Worm (Caenorhabditis elegans): Measurements from ENCODE around the gene ceh-41.

ceh-41 gene

DNA sequence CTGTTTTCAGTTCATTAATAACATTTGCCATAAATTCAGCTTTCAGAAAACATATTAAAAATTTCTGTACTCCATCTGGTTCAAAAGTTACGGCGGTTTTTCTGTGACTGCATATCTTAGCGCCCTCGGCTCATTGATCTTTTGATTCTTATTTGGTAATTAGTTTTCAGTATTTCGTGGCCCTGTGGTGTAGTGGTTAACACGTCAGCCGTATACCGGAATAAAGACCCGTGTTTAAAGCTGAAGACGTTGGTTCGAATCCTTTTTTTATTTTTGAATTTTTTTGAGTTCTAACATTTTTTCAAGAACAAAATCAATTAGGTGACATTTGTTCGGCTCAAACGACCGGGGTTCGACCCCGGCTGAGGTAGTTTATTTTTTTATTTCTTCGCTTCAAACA lies 18.0 kb downstream of the ceh-41 start:
- no peak for TF ChIP-seq snpc-4 (tag; optimal IDR thresholded peaks at IDR 0.05)
- TF ChIP-seq hlh-1 (tag; optimal IDR thresholded peaks at IDR 0.05) = no peak
- TF ChIP-seq ham-2 (GFP tag; optimal IDR thresholded peaks at IDR 0.05) = no peak
- TF ChIP-seq drap-1 (GFP tag; optimal IDR thresholded peaks at IDR 0.05) = no peak
- TF ChIP-seq sem-2 (GFP tag; optimal IDR thresholded peaks at IDR 0.05) = no peak
- TF ChIP-seq cnd-1 (tag; optimal IDR thresholded peaks at IDR 0.05) = no peak

DNA sequence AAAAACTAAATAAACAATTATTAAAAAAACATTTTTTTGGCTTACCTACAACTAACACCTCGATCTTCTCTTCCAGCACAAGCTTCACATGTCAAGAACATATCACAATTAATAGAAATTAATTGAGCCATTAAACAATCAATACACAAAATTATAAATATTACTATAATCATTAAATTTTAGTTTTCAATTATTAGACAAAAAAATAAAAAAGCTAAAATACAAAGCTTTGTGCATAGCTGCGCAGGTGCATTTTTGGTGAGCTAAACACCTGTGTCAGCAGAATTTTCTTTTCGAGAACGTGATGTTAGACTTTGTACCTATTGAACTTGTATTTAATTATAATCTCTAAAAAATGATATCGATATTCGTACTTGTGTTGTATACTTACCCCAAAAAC lies 18.5 kb downstream of the ceh-41 start, which contains the start of gene C14E2.6:
C14E2.6 (minus strand) TSS at position 101 of the 400 bp plus-strand sequence.
- TF ChIP-seq bed-3 (GFP tag; optimal IDR thresholded peaks at IDR 0.05) = no peak
- TF ChIP-seq tbx-8 (GFP tag; optimal IDR thresholded peaks at IDR 0.05) = no peak
- no peak for TF ChIP-seq blmp-1 (tag; optimal IDR thresholded peaks at IDR 0.05)
- no peak for TF ChIP-seq lin-32 (GFP tag; optimal IDR thresholded peaks at IDR 0.05)
- TF ChIP-seq mab-5 (tag; optimal IDR thresholded peaks at IDR 0.05) = no peak
- no peak for TF ChIP-seq M03D4.4 (tag; optimal IDR thresholded peaks at IDR 0.05)
- TF ChIP-seq elt-1 (tag; optimal IDR thresholded peaks at IDR 0.05; ENCODE audit: borderline replicate concordance, insufficient read depth) = no peak
- TF ChIP-seq unc-39 (tag; optimal IDR thresholded peaks at IDR 0.05) = no peak
- TF ChIP-seq ceh-43 (GFP tag; optimal IDR thresholded peaks at IDR 0.05) = no peak
- no peak for TF ChIP-seq sem-2 (GFP tag; optimal IDR thresholded peaks at IDR 0.05)

DNA sequence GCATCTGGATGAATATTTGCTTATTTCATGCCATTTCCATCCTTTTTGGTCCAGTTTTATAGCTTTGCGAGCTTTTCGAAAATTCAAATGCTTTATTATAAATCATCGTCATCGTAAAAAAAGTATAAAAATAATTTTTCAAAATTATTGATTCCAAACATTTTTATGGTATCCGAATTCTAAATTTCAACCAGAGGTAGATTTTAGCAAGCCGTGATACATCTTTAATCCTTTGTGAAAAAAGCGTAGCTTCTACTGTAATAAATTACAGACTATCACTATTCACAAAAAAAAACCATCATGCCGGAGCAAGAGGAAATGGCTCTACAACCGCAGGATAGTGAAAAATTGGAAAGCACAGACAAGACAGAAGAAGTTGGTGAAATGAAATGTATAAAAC lies 22.3 kb downstream of the ceh-41 start, which contains the start of gene C14E2.1:
C14E2.1 (plus strand) TSS at position 301 of the 400 bp plus-strand sequence.
- no peak for TF ChIP-seq elt-1 (tag; optimal IDR thresholded peaks at IDR 0.05; ENCODE audit: borderline replicate concordance, insufficient read depth)
- TF ChIP-seq hlh-1 (tag; optimal IDR thresholded peaks at IDR 0.05) = no peak
- TF ChIP-seq mls-2 (tag; optimal IDR thresholded peaks at IDR 0.05) = no peak
- no peak for TF ChIP-seq lin-32 (GFP tag; optimal IDR thresholded peaks at IDR 0.05)
- no peak for TF ChIP-seq unc-39 (tag; optimal IDR thresholded peaks at IDR 0.05)
- TF ChIP-seq nhr-28 (tag; optimal IDR thresholded peaks at IDR 0.05) = no peak
- TF ChIP-seq sem-2 (GFP tag; optimal IDR thresholded peaks at IDR 0.05) = no peak
- TF ChIP-seq M03D4.4 (tag; optimal IDR thresholded peaks at IDR 0.05) = no peak
- TF ChIP-seq mab-5 (tag; optimal IDR thresholded peaks at IDR 0.05) = no peak
- no peak for TF ChIP-seq ham-2 (GFP tag; optimal IDR thresholded peaks at IDR 0.05)
- TF ChIP-seq ceh-83 (GFP tag; optimal IDR thresholded peaks at IDR 0.05) = no peak
- TF ChIP-seq sptf-1 (tag; optimal IDR thresholded peaks at IDR 0.05) = no peak
- no peak for TF ChIP-seq nhr-12 (tag; optimal IDR thresholded peaks at IDR 0.05)
- no peak for TF ChIP-seq blmp-1 (tag; optimal IDR thresholded peaks at IDR 0.05)
- no peak for TF ChIP-seq nhr-2 (tag; optimal IDR thresholded peaks at IDR 0.05)
- no peak for TF ChIP-seq unc-62 (GFP tag; optimal IDR thresholded peaks at IDR 0.05)
- no peak for TF ChIP-seq ztf-11 (tag; optimal IDR thresholded peaks at IDR 0.05)
- no peak for TF ChIP-seq bed-3 (GFP tag; optimal IDR thresholded peaks at IDR 0.05)
- TF ChIP-seq ceh-43 (GFP tag; optimal IDR thresholded peaks at IDR 0.05) = no peak

DNA sequence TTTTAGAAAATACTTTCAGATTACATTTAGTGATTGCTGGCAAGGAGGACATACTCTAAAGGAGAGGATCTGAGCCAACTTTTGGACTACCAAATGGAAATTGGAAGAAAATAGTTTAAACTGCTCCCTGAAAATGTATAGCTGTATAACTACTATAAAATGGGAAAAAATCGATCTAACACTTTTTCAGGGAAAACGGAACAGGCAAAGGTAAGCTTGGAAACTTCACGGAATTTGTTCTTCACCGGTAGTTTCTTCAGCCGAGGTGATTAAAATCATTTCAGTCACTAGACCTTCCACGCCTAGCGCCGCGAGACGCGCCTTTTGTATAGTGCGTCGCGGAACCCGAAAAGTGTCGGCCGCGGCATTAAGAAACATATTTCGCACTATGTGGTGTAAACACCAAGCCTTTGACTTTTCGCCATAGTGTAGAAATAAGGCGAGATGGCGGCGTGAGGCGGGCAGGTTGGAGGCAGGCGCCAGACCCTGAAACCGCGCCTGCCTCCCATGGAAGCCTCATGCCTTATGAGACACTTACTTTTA lies 23.1 kb downstream of the ceh-41 start, which contains the start of gene C14E2.5:
C14E2.5 (minus strand) TSS at position 51 of the 543 bp plus-strand sequence.
- TF ChIP-seq nhr-237 (tag; optimal IDR thresholded peaks at IDR 0.05) = no peak
- TF ChIP-seq bed-3 (GFP tag; optimal IDR thresholded peaks at IDR 0.05) = no peak
- no peak for TF ChIP-seq unc-120 (tag; optimal IDR thresholded peaks at IDR 0.05; ENCODE audit: poor library complexity, severe bottlenecking)
- no peak for TF ChIP-seq elt-1 (tag; optimal IDR thresholded peaks at IDR 0.05; ENCODE audit: borderline replicate concordance, insufficient read depth)
- TF ChIP-seq unc-39 (tag; optimal IDR thresholded peaks at IDR 0.05) = no peak
- TF ChIP-seq elt-3 (tag; optimal IDR thresholded peaks at IDR 0.05) = no peak
- TF ChIP-seq unc-62 (GFP tag; optimal IDR thresholded peaks at IDR 0.05) = no peak

DNA sequence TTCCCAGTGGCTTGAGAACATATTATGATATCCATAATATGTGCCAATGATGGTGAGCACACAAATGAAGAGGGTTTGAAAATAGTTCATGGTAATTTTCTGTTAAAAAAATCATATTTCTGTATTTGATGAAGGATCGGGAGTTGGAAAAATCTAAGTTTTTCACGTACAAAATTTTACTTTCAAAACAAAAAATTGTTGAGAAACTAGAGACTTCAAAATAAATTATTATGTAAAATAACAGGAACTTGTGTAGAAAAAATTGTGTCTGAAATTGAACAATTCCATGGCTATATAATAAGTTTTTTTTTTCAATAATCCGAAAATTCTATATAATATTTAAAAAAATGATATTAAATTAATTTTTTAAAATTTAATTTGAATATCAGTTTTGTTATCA lies 27.2 kb downstream of the ceh-41 start, which contains the start of gene C14E2.4:
C14E2.4 (minus strand) TSS at position 101 of the 400 bp plus-strand sequence.
- no peak for TF ChIP-seq lin-32 (GFP tag; optimal IDR thresholded peaks at IDR 0.05)
- TF ChIP-seq M03D4.4 (tag; optimal IDR thresholded peaks at IDR 0.05) = no peak
- no peak for TF ChIP-seq nhr-12 (tag; optimal IDR thresholded peaks at IDR 0.05)
- TF ChIP-seq nhr-237 (tag; optimal IDR thresholded peaks at IDR 0.05) = no peak
- TF ChIP-seq blmp-1 (tag; optimal IDR thresholded peaks at IDR 0.05) = no peak

DNA sequence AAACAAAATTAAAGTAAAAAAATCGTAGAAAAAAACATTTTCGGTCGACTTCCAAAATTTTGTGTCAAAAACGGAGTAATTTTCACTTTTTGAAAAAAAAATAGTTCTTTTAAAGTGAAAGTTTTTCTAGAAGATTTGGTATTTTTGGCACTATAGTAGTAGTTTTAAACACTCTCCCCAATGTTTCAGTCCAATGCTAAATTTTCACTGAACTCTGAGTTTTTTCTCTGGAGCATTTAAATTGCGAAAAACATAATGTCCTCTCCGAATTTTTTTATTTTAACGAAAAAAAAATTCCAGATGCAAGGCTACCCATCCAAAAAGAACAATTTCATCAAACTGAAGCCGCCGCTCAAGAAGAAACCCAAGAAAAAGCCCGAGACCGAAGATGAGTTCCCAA lies 32.4 kb downstream of the ceh-41 start, which contains the start of gene C14E2.7:
C14E2.7 (plus strand) TSS at position 301 of the 400 bp plus-strand sequence.
- no peak for TF ChIP-seq unc-39 (tag; optimal IDR thresholded peaks at IDR 0.05)
- TF ChIP-seq nhr-237 (tag; optimal IDR thresholded peaks at IDR 0.05) = no peak
- TF ChIP-seq lin-13 (tag; optimal IDR thresholded peaks at IDR 0.05) = no peak

Measured in whole organism, mixed stage, embryonic.